In the genomic region with DNA sequence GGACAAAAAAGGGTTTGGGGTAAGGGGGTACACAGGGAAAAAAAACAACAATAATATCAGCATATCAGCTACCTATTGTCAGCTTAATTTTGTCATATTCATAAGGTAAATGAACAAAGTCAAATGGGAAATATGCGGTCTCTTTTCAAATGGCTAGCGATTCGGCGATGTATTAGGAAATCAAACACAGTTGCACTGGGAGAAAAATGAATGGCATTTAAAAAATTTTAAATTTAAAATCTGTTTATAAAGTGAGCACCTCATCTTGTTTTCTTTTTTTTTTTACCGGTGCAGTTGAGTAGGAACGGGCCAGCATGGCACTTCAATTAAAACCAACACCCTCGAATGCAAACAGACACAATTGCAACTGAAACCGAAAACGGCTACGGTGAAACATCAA, we compare ENCODE assay signal across 3 fruit fly cellular contexts.
A peak's percentile ranks its signal among the peaks of the same experiment; 100 is the strongest.
TF ChIP-seq lines count a peak whose summit lies in the region.

No protein-coding gene starts in this region.

- no peak for TF ChIP-seq CTCF in whole organism, embryonic (GFP tag; optimal IDR thresholded peaks at IDR 0.05; lab: Kevin White, UChicago)

TF ChIP-seq in whole organism, embryonic, 481 proteins besides CTCF, POLR2A, EP300 and RAD21:
- TF ChIP-seq danr (GFP tag; IDR thresholded peaks at IDR 0.05; lab: Robert Waterston, UW) (no peak), Dbx (GFP tag; IDR thresholded peaks at IDR 0.05; lab: Robert Waterston, UW) (no peak), Ravus (GFP tag; IDR thresholded peaks at IDR 0.05; lab: Robert Waterston, UW) (no peak), H15 (GFP tag; IDR thresholded peaks at IDR 0.05; lab: Robert Waterston, UW) (no peak), sens (GFP tag; lab: Kevin White, UChicago) (peak; percentile 1), CG2712 (tag; optimal IDR thresholded peaks at IDR 0.05; lab: Kevin White, UChicago) (no peak)
TF ChIP-seq in whole organism, embryonic: peak in this region for 1.

TF ChIP-seq in whole organism, prepupa, 60 proteins besides CTCF, POLR2A, EP300 and RAD21 (continues in another document):
- TF ChIP-seq dsx (GFP tag; optimal IDR thresholded peaks at IDR 0.05; lab: Kevin White, UChicago; ENCODE audit: poor library complexity, severe bottlenecking): no peak
- no peak for TF ChIP-seq CG7368 (GFP tag; optimal IDR thresholded peaks at IDR 0.05; lab: Kevin White, UChicago)
- peak; percentile 35; the same call in 1 of the 3 replicates for TF ChIP-seq CG6163 (GFP tag; IDR thresholded peaks at IDR 0.05; lab: Robert Waterston, UW)
- no peak for TF ChIP-seq CG6792 (GFP tag; optimal IDR thresholded peaks at IDR 0.05; lab: Kevin White, UChicago)
- TF ChIP-seq net (GFP tag; optimal IDR thresholded peaks at IDR 0.05; lab: Kevin White, UChicago): no peak
- peak; percentile 37 for TF ChIP-seq CG4318 (GFP tag; optimal IDR thresholded peaks at IDR 0.05; lab: Kevin White, UChicago)
- TF ChIP-seq Sox14 (GFP tag; optimal IDR thresholded peaks at IDR 0.05; lab: Kevin White, UChicago): no peak
- no peak for TF ChIP-seq Ets96B (tag; optimal IDR thresholded peaks at IDR 0.05; lab: Kevin White, UChicago)
- TF ChIP-seq svp (GFP tag; lab: Kevin White, UChicago): peak; percentile 31
- no peak for TF ChIP-seq CG8319 (GFP tag; optimal IDR thresholded peaks at IDR 0.05; lab: Kevin White, UChicago)
- TF ChIP-seq CG11762 (GFP tag; optimal IDR thresholded peaks at IDR 0.05; lab: Kevin White, UChicago; ENCODE audit: insufficient read depth): no peak
- TF ChIP-seq esn (GFP tag; optimal IDR thresholded peaks at IDR 0.05; lab: Kevin White, UChicago): no peak
- no peak for TF ChIP-seq CG8632 (GFP tag; optimal IDR thresholded peaks at IDR 0.05; lab: Kevin White, UChicago)
- no peak for TF ChIP-seq Smox (GFP tag; optimal IDR thresholded peaks at IDR 0.05; lab: Kevin White, UChicago)
- TF ChIP-seq CG11294 (GFP tag; IDR thresholded peaks at IDR 0.05; lab: Robert Waterston, UW): no peak
- TF ChIP-seq CG1621 (tag; optimal IDR thresholded peaks at IDR 0.05; lab: Kevin White, UChicago): no peak
- TF ChIP-seq vri (GFP tag; optimal IDR thresholded peaks at IDR 0.05; lab: Kevin White, UChicago): no peak
- no peak for TF ChIP-seq CG34406 (GFP tag; optimal IDR thresholded peaks at IDR 0.05; lab: Kevin White, UChicago)
- no peak for TF ChIP-seq OdsH (GFP tag; optimal IDR thresholded peaks at IDR 0.05; lab: Kevin White, UChicago)
- no peak for TF ChIP-seq Sox15 (GFP tag; optimal IDR thresholded peaks at IDR 0.05; lab: Kevin White, UChicago)
- TF ChIP-seq acj6 (GFP tag; optimal IDR thresholded peaks at IDR 0.05; lab: Kevin White, UChicago): no peak
- no peak for TF ChIP-seq spab (GFP tag; optimal IDR thresholded peaks at IDR 0.05; lab: Kevin White, UChicago)
- no peak for TF ChIP-seq Lpt (GFP tag; optimal IDR thresholded peaks at IDR 0.05; lab: Kevin White, UChicago)
- TF ChIP-seq Met (GFP tag; optimal IDR thresholded peaks at IDR 0.05; lab: Kevin White, UChicago): no peak
- no peak for TF ChIP-seq CG31627 (GFP tag; optimal IDR thresholded peaks at IDR 0.05; lab: Kevin White, UChicago)
- TF ChIP-seq CG32006 (GFP tag; optimal IDR thresholded peaks at IDR 0.05; lab: Kevin White, UChicago): peak; percentile 44
- no peak for TF ChIP-seq CG6808 (GFP tag; optimal IDR thresholded peaks at IDR 0.05; lab: Kevin White, UChicago)
- peak; percentile 32; the same call in 1 of the 3 replicates for TF ChIP-seq eg (GFP tag; IDR thresholded peaks at IDR 0.05; lab: Robert Waterston, UW)
- no peak for TF ChIP-seq fd59A (GFP tag; optimal IDR thresholded peaks at IDR 0.05; lab: Kevin White, UChicago)
- TF ChIP-seq achi (GFP tag; optimal IDR thresholded peaks at IDR 0.05; lab: Kevin White, UChicago): peak; percentile 11
- peak; percentile 8 for TF ChIP-seq pdm3 (GFP tag; optimal IDR thresholded peaks at IDR 0.05; lab: Kevin White, UChicago)
- no peak for TF ChIP-seq Hr39 (GFP tag; optimal IDR thresholded peaks at IDR 0.05; lab: Kevin White, UChicago)
- TF ChIP-seq Eip93F (GFP tag; optimal IDR thresholded peaks at IDR 0.05; lab: Kevin White, UChicago): no peak
- TF ChIP-seq CG3919 (GFP tag; optimal IDR thresholded peaks at IDR 0.05; lab: Kevin White, UChicago): no peak
- TF ChIP-seq Blimp-1 (GFP tag; optimal IDR thresholded peaks at IDR 0.05; lab: Kevin White, UChicago): no peak
- peak; percentile 15 for TF ChIP-seq CG6276 (GFP tag; optimal IDR thresholded peaks at IDR 0.05; lab: Kevin White, UChicago)
- TF ChIP-seq topi (GFP tag; optimal IDR thresholded peaks at IDR 0.05; lab: Kevin White, UChicago): no peak
- TF ChIP-seq CG6854 (GFP tag; optimal IDR thresholded peaks at IDR 0.05; lab: Kevin White, UChicago): no peak
- TF ChIP-seq CG9139 (GFP tag; optimal IDR thresholded peaks at IDR 0.05; lab: Kevin White, UChicago): no peak
- no peak for TF ChIP-seq fd85E (GFP tag; optimal IDR thresholded peaks at IDR 0.05; lab: Kevin White, UChicago)
- no peak for TF ChIP-seq dac (GFP tag; optimal IDR thresholded peaks at IDR 0.05; lab: Kevin White, UChicago)
- no peak for TF ChIP-seq Ets21C (GFP tag; optimal IDR thresholded peaks at IDR 0.05; lab: Kevin White, UChicago)

TF ChIP-seq in whole organism, pupa, 21 proteins besides CTCF, POLR2A, EP300 and RAD21:
- TF ChIP-seq EcR (GFP tag; optimal IDR thresholded peaks at IDR 0.05; lab: Kevin White, UChicago) (no peak), CG17806 (tag; optimal IDR thresholded peaks at IDR 0.05; lab: Kevin White, UChicago) (no peak), CG8301 (tag; optimal IDR thresholded peaks at IDR 0.05; lab: Kevin White, UChicago) (peak; percentile 10), CG14655 (GFP tag; optimal IDR thresholded peaks at IDR 0.05; lab: Kevin White, UChicago) (peak; percentile 49), CG32121 (GFP tag; IDR thresholded peaks at IDR 0.05; lab: Robert Waterston, UW) (no peak), CG4496 (GFP tag; IDR thresholded peaks at IDR 0.05; lab: Robert Waterston, UW) (peak; percentile 34; the same call in 1 of the 3 replicates), Pif1A (GFP tag; optimal IDR thresholded peaks at IDR 0.05; lab: Kevin White, UChicago) (peak; percentile 16)
